Worm (Caenorhabditis elegans): Measurements from ENCODE around the gene cgt-3.

DNA sequence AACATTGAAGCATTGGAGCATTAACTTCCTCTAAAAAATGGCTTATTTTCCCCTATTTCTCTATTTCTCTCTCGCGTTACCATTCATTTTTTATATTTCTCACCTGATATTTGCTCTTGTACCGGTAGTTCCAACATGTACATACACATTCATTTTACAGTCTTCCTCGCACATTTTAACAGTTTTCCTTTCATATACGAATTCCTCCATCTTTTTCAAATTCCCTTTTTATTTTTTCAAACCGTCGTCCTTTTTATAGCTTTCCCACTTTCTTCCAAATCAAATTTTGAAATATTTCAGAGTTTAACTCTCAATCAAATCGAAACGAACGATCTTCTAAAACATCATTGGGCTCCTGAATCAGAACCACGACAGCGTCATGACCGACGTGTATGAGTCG is 26.9 kb upstream of the cgt-3 start, which contains the start of gene rfip-1:
- TF ChIP-seq hmg-11 (tag; optimal IDR thresholded peaks at IDR 0.05): no peak
- no peak for TF ChIP-seq ztf-4 (tag; optimal IDR thresholded peaks at IDR 0.05)
- TF ChIP-seq nhr-28 (tag; optimal IDR thresholded peaks at IDR 0.05): no peak
- TF ChIP-seq elt-2 (tag; optimal IDR thresholded peaks at IDR 0.05): no peak
- no peak for TF ChIP-seq ama-1 (optimal IDR thresholded peaks at IDR 0.05)
- no peak for TF ChIP-seq zag-1 (tag; optimal IDR thresholded peaks at IDR 0.05)
- no peak for TF ChIP-seq fos-1 (tag; optimal IDR thresholded peaks at IDR 0.05)
- TF ChIP-seq snpc-4 (tag; optimal IDR thresholded peaks at IDR 0.05): no peak
